Fruit fly (Drosophila melanogaster) whole organism: ENCODE measurements around the gene CG16743.

ENCODE experiments used
- Dll ChIP-seq: fragments of >200 bp; optimal IDR thresholded peaks from 2 replicates; lab custom pipeline; 2017
- EcR ChIP-seq, 2 experiments: fragments of >200 bp; optimal IDR thresholded peaks; 2 replicates each; lab custom pipeline; 2017; ENCODE audit warnings: missing biosample characterization in 2 of 2, missing genetic modification characterization in 2 of 2, missing genetic modification reagents in 2 of 2

- TF ChIP-seq Dll = no peak
- TF ChIP-seq EcR (GFP tag; optimal IDR thresholded peaks at IDR 0.05; lab: Kevin White, UChicago) = no peak
Observed at dm6 chr2L:10989162-10989561, 17.1 kb downstream of the CG16743 start, which contains the start of gene TTLL4A.
